Fruit fly (Drosophila melanogaster): ENCODE results near the gene CG13884.

The CG13884 gene

DNA sequence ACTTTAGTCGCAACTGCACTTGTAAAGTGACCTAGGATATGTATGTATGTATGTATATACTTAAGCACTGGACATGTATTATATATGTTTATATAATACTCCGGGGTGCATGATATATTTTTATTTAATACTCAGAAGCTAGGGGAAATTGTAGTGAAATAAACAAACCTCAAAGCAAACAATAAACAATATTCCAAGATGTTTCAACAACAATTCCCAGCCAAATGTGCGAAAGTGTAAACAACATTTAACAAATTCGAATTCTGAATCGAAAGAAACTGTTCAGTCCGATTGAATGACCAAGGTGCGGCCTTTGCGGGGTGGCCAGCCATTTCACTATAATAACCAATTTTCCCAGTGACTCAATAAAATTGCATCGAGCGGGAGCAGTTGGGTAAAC, 26.1 kb downstream of the CG13884 start:
- TF ChIP-seq foxo (GFP tag; optimal IDR thresholded peaks at IDR 0.05) = no peak
- TF ChIP-seq br (GFP tag; optimal IDR thresholded peaks at IDR 0.05) = no peak
- TF ChIP-seq psq (GFP tag; optimal IDR thresholded peaks at IDR 0.05) = no peak
- no peak for TF ChIP-seq Sp1 (GFP tag; optimal IDR thresholded peaks at IDR 0.05)
- TF ChIP-seq dsf (GFP tag; optimal IDR thresholded peaks at IDR 0.05; ENCODE audit: borderline replicate concordance) = no peak
- no peak for TF ChIP-seq h (GFP tag; optimal IDR thresholded peaks at IDR 0.05)
- TF ChIP-seq Rel (GFP tag; optimal IDR thresholded peaks at IDR 0.05) = no peak
- TF ChIP-seq Rel (tag; optimal IDR thresholded peaks at IDR 0.05) = no peak
- TF ChIP-seq rgr (GFP tag; optimal IDR thresholded peaks at IDR 0.05) = no peak
- no peak for TF ChIP-seq Hnf4 (GFP tag; optimal IDR thresholded peaks at IDR 0.05)
- TF ChIP-seq Hr83 (GFP tag; optimal IDR thresholded peaks at IDR 0.05; ENCODE audit: poor library complexity, severe bottlenecking) = no peak
- no peak for TF ChIP-seq CG9705 (GFP tag; optimal IDR thresholded peaks at IDR 0.05)
- TF ChIP-seq Abd-B (GFP tag; optimal IDR thresholded peaks at IDR 0.05) = no peak
- TF ChIP-seq ey (GFP tag; optimal IDR thresholded peaks at IDR 0.05) = no peak
- TF ChIP-seq HLH106 (tag; optimal IDR thresholded peaks at IDR 0.05) = no peak
- no peak for TF ChIP-seq tai (GFP tag; optimal IDR thresholded peaks at IDR 0.05)
- no peak for TF ChIP-seq dl (GFP tag; optimal IDR thresholded peaks at IDR 0.05; ENCODE audit: insufficient read depth in 1 of 2, partially characterized antibody in 2 of 2)
- no peak for TF ChIP-seq Mio (GFP tag; optimal IDR thresholded peaks at IDR 0.05)
- no peak for TF ChIP-seq Jra (GFP tag; optimal IDR thresholded peaks at IDR 0.05)
- TF ChIP-seq N (GFP tag; optimal IDR thresholded peaks at IDR 0.05) = no peak

DNA sequence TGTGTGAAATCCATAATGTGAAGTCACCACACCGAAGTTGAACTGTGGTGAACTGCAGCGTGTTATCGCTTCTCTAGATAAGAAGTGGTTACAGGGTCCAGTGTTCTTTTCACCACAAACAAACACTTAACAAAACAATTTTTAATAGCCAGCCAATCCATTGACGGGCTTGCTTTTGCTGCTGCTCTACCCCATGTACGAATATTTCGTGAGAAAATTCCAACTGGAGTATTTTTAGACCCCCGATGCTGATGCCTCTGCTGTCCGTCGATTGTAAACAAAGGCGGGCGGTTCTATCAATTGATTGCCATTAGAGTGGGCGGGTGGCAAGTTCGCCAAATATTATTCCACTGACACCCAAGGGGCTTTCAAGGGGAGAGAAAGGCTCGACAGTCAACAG, 27.2 kb downstream of the CG13884 start:
- TF ChIP-seq rgr (GFP tag; optimal IDR thresholded peaks at IDR 0.05) (no peak), N (GFP tag; optimal IDR thresholded peaks at IDR 0.05) (no peak), CG32264 (GFP tag; optimal IDR thresholded peaks at IDR 0.05) (no peak), Hnf4 (GFP tag; optimal IDR thresholded peaks at IDR 0.05) (peak; percentile 14), tai (GFP tag; optimal IDR thresholded peaks at IDR 0.05) (no peak), Rel (GFP tag; optimal IDR thresholded peaks at IDR 0.05) (no peak), Rel (tag; optimal IDR thresholded peaks at IDR 0.05) (peak; percentile 6), dmrt93B (GFP tag; optimal IDR thresholded peaks at IDR 0.05) (no peak), HLH106 (tag; optimal IDR thresholded peaks at IDR 0.05) (peak; percentile 15), dl (GFP tag; optimal IDR thresholded peaks at IDR 0.05; ENCODE audit: insufficient read depth in 1 of 2, partially characterized antibody in 2 of 2) (no peak), jim (GFP tag; optimal IDR thresholded peaks at IDR 0.05) (no peak), h (GFP tag; optimal IDR thresholded peaks at IDR 0.05) (peak; percentile 15), Abd-B (GFP tag; optimal IDR thresholded peaks at IDR 0.05) (no peak), sv (GFP tag; optimal IDR thresholded peaks at IDR 0.05) (no peak), Sp1 (GFP tag; optimal IDR thresholded peaks at IDR 0.05) (peak; percentile 18), Vsx2 (GFP tag; optimal IDR thresholded peaks at IDR 0.05; ENCODE audit: partially characterized antibody) (no peak), Jra (GFP tag; optimal IDR thresholded peaks at IDR 0.05) (no peak), psq (GFP tag; optimal IDR thresholded peaks at IDR 0.05) (no peak), ey (GFP tag; optimal IDR thresholded peaks at IDR 0.05) (no peak), foxo (GFP tag; optimal IDR thresholded peaks at IDR 0.05) (peak in 1 of 2 experiments; percentile 24), brk (GFP tag; optimal IDR thresholded peaks at IDR 0.05) (no peak), usp (GFP tag; optimal IDR thresholded peaks at IDR 0.05) (no peak), Dfd (GFP tag; optimal IDR thresholded peaks at IDR 0.05) (no peak), Hr78 (GFP tag; optimal IDR thresholded peaks at IDR 0.05) (no peak), woc (GFP tag; optimal IDR thresholded peaks at IDR 0.05) (no peak), Dif (GFP tag; optimal IDR thresholded peaks at IDR 0.05; ENCODE audit: partially characterized antibody) (no peak)

DNA sequence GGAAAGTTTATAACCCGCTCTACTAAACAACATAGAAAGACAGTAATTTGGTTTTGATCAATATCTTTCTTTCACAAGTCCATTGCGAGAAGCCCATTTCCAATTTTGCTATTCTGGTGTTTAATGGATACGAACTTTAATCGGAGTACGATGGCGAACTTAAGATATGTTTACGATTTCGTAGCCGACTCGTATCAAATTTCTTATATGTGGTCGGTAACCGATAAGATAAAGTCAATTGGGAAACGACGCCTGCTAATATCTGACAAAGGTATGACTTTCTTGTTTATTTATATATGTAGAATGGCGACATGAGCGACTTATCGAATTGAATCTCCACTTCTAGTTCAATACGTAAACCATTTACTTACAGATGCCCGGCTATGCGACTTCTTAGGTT, 28.1 kb downstream of the CG13884 start:
- TF ChIP-seq HLH106 (tag; optimal IDR thresholded peaks at IDR 0.05) = no peak
- no peak for TF ChIP-seq Rel (GFP tag; optimal IDR thresholded peaks at IDR 0.05)
- TF ChIP-seq Rel (tag; optimal IDR thresholded peaks at IDR 0.05) = peak; percentile 17

- TF ChIP-seq h (GFP tag; optimal IDR thresholded peaks at IDR 0.05) (no peak), br (GFP tag; optimal IDR thresholded peaks at IDR 0.05) (no peak), rgr (GFP tag; optimal IDR thresholded peaks at IDR 0.05) (no peak), Myc (optimal IDR thresholded peaks at IDR 0.05) (no peak), OdsH (GFP tag; optimal IDR thresholded peaks at IDR 0.05) (no peak), Abd-B (GFP tag; optimal IDR thresholded peaks at IDR 0.05) (no peak)
Measured at dm6 chr3L:337148-337547, 29.1 kb downstream of the CG13884 start.

Measured in whole organism, wandering third instar larva.